Fruit fly (Drosophila melanogaster) whole organism, prepupa: ENCODE measurements around the gene c12.1.

ENCODE experiments used
- CG10631 ChIP-seq: fragments of 200-800 bp; sonication (Bioruptor generic); optimal IDR thresholded peaks from 2 replicates; lab custom pipeline; 2016; ENCODE audit warnings: missing biosample characterization, missing genetic modification characterization
- CG10669 ChIP-seq: fragments of 200-800 bp; sonication (Bioruptor generic); optimal IDR thresholded peaks from 3 replicates; lab custom pipeline; 2018; ENCODE audit warnings: missing biosample characterization, mild to moderate bottlenecking, missing genetic modification characterization, moderate library complexity
- CG11294 ChIP-seq: fragments of 200-800 bp; sonication (Bioruptor generic); IDR thresholded peaks from 2 replicates; pipeline ENCODE4 v1.3.6; 2022; ENCODE audit warnings: missing biosample characterization, missing genetic modification characterization
- CG11902 ChIP-seq: fragments of 200-800 bp; sonication (Bioruptor generic); optimal IDR thresholded peaks from 3 replicates; lab custom pipeline; 2016; ENCODE audit warnings: missing biosample characterization, missing genetic modification characterization
- CG15336 ChIP-seq: fragments of 200-800 bp; sonication (Bioruptor generic); IDR thresholded peaks from 2 replicates; pipeline ENCODE4 v1.3.6; 2022; ENCODE audit warnings: missing biosample characterization, missing genetic modification characterization
- CG16779 ChIP-seq: fragments of 200-800 bp; sonication (Bioruptor generic); optimal IDR thresholded peaks from 3 replicates; lab custom pipeline; 2017; ENCODE audit warnings: missing biosample characterization, mild to moderate bottlenecking, missing genetic modification characterization
- CG3032 ChIP-seq: fragments of 200-800 bp; optimal IDR thresholded peaks from 2 replicates; lab custom pipeline; 2019; ENCODE audit warnings: missing biosample characterization, mild to moderate bottlenecking, missing genetic modification characterization, moderate library complexity
- CG31627 ChIP-seq: fragments of 200-800 bp; sonication (Bioruptor generic); optimal IDR thresholded peaks from 3 replicates; lab custom pipeline; 2016; ENCODE audit warnings: missing biosample characterization, missing genetic modification characterization
- CG32006 ChIP-seq: fragments of 200-800 bp; sonication (Bioruptor generic); optimal IDR thresholded peaks from 3 replicates; lab custom pipeline; 2017; ENCODE audit warnings: missing biosample characterization, mild to moderate bottlenecking, missing genetic modification characterization
- CG34406 ChIP-seq: fragments of 200-800 bp; sonication (Bioruptor generic); optimal IDR thresholded peaks from 3 replicates; lab custom pipeline; 2016; ENCODE audit warnings: missing biosample characterization, missing genetic modification characterization
- CG3919 ChIP-seq: fragments of 200-800 bp; sonication (Bioruptor generic); optimal IDR thresholded peaks from 3 replicates; lab custom pipeline; 2016; ENCODE audit warnings: missing biosample characterization, missing genetic modification characterization
- CG4318 ChIP-seq: fragments of 200-800 bp; sonication (Bioruptor generic); optimal IDR thresholded peaks from 3 replicates; lab custom pipeline; 2017; ENCODE audit warnings: missing biosample characterization, mild to moderate bottlenecking, missing genetic modification characterization
- CG6163 ChIP-seq: fragments of 200-800 bp; sonication (Bioruptor generic); IDR thresholded peaks from 3 replicates; pipeline ENCODE4 v1.3.6; 2022; ENCODE audit warnings: missing biosample characterization, missing genetic modification characterization
- CG6854 ChIP-seq: fragments of 200-800 bp; sonication (Bioruptor generic); optimal IDR thresholded peaks from 2 replicates; lab custom pipeline; 2017; ENCODE audit warnings: missing biosample characterization, mild to moderate bottlenecking, missing genetic modification characterization
- CG7368 ChIP-seq: fragments of 200-800 bp; sonication (Bioruptor generic); optimal IDR thresholded peaks from 3 replicates; lab custom pipeline; 2016; ENCODE audit warnings: missing biosample characterization, missing genetic modification characterization
- CG8119 ChIP-seq: fragments of 200-800 bp; sonication (Bioruptor generic); IDR thresholded peaks from 3 replicates; pipeline ENCODE4 v1.3.6; 2022; ENCODE audit warnings: missing biosample characterization, missing genetic modification characterization
- CG8632 ChIP-seq: fragments of 200-800 bp; sonication (Bioruptor generic); optimal IDR thresholded peaks from 3 replicates; lab custom pipeline; 2016; ENCODE audit warnings: missing biosample characterization, missing genetic modification characterization
- Eip78C ChIP-seq: fragments of 200-800 bp; sonication (Bioruptor generic); peaks from one replicate; lab custom pipeline; 2016; ENCODE audit warnings: missing biosample characterization, missing genetic modification characterization
- Ets96B ChIP-seq: fragments of 200-800 bp; optimal IDR thresholded peaks from 2 replicates; lab custom pipeline; 2019; ENCODE audit warnings: missing biosample characterization, mild to moderate bottlenecking, missing genetic modification characterization, moderate library complexity
- Hr39 ChIP-seq: fragments of 200-800 bp; sonication (Bioruptor generic); optimal IDR thresholded peaks from 2 replicates; lab custom pipeline; 2016; ENCODE audit warnings: missing biosample characterization, missing genetic modification characterization
- Lpt ChIP-seq: fragments of 200-800 bp; sonication (Bioruptor generic); optimal IDR thresholded peaks from 3 replicates; lab custom pipeline; 2016; ENCODE audit warnings: missing biosample characterization, missing genetic modification characterization
- Met ChIP-seq: fragments of 200-800 bp; sonication (Bioruptor generic); optimal IDR thresholded peaks from 3 replicates; lab custom pipeline; 2016; ENCODE audit warnings: missing biosample characterization, missing genetic modification characterization
- Sox102F ChIP-seq: fragments of 200-800 bp; sonication (Bioruptor generic); optimal IDR thresholded peaks from 2 replicates; lab custom pipeline; 2016; ENCODE audit warnings: missing biosample characterization, mild to moderate bottlenecking, missing genetic modification characterization
- achi ChIP-seq: fragments of 200-800 bp; sonication (Bioruptor generic); optimal IDR thresholded peaks from 3 replicates; lab custom pipeline; 2016; ENCODE audit warnings: missing biosample characterization, missing genetic modification characterization
- acj6 ChIP-seq: fragments of 200-800 bp; sonication (Bioruptor generic); optimal IDR thresholded peaks from 3 replicates; lab custom pipeline; 2016; ENCODE audit warnings: missing biosample characterization, missing genetic modification characterization
- cyc ChIP-seq: fragments of 200-800 bp; sonication (Bioruptor generic); optimal IDR thresholded peaks from 3 replicates; lab custom pipeline; 2016; ENCODE audit warnings: missing biosample characterization, missing genetic modification characterization
- dac ChIP-seq: fragments of 200-800 bp; sonication (Bioruptor generic); optimal IDR thresholded peaks from 2 replicates; lab custom pipeline; 2017; ENCODE audit warnings: missing biosample characterization, mild to moderate bottlenecking, missing genetic modification characterization
- eg ChIP-seq: fragments of 200-800 bp; sonication (Bioruptor generic); IDR thresholded peaks from 3 replicates; pipeline ENCODE4 v1.3.6; 2022; ENCODE audit warnings: missing biosample characterization, missing genetic modification characterization
- esn ChIP-seq: fragments of 200-800 bp; sonication (Bioruptor generic); optimal IDR thresholded peaks from 2 replicates; lab custom pipeline; 2016; ENCODE audit warnings: missing biosample characterization, mild to moderate bottlenecking, missing genetic modification characterization, moderate library complexity
- fd59A ChIP-seq: fragments of 200-800 bp; sonication (Bioruptor generic); optimal IDR thresholded peaks from 2 replicates; lab custom pipeline; 2017; ENCODE audit warnings: missing biosample characterization, mild to moderate bottlenecking, missing genetic modification characterization, missing genetic modification reagents
- fkh ChIP-seq: fragments of 200-800 bp; sonication (Bioruptor generic); optimal IDR thresholded peaks from 3 replicates; lab custom pipeline; 2017; ENCODE audit warnings: missing biosample characterization, mild to moderate bottlenecking, missing genetic modification characterization, moderate library complexity
- lz ChIP-seq: fragments of 200-800 bp; sonication (Bioruptor generic); optimal IDR thresholded peaks from 3 replicates; lab custom pipeline; 2016; ENCODE audit warnings: missing biosample characterization, missing genetic modification characterization
- net ChIP-seq: fragments of 200-800 bp; sonication (Bioruptor generic); optimal IDR thresholded peaks from 3 replicates; lab custom pipeline; 2016; ENCODE audit warnings: missing biosample characterization, missing genetic modification characterization
- ss ChIP-seq, 2 experiments: fragments of 200-800 bp; sonication (Bioruptor generic); optimal IDR thresholded peaks; 2 replicates in 1 of 2; 3 replicates in 1 of 2; lab custom pipeline; 2017 to 2018; ENCODE audit warnings: mild to moderate bottlenecking in 2 of 2, missing biosample characterization in 2 of 2, missing genetic modification characterization in 2 of 2, moderate library complexity in 1 of 2
- svp ChIP-seq: fragments of 200-800 bp; sonication (Bioruptor generic); peaks from one replicate; lab custom pipeline; 2016; ENCODE audit warnings: missing biosample characterization, missing genetic modification characterization
- topi ChIP-seq: fragments of 200-800 bp; sonication (Bioruptor generic); optimal IDR thresholded peaks from 3 replicates; lab custom pipeline; 2016; ENCODE audit warnings: missing biosample characterization, missing genetic modification characterization

Gene c12.1

DNA sequence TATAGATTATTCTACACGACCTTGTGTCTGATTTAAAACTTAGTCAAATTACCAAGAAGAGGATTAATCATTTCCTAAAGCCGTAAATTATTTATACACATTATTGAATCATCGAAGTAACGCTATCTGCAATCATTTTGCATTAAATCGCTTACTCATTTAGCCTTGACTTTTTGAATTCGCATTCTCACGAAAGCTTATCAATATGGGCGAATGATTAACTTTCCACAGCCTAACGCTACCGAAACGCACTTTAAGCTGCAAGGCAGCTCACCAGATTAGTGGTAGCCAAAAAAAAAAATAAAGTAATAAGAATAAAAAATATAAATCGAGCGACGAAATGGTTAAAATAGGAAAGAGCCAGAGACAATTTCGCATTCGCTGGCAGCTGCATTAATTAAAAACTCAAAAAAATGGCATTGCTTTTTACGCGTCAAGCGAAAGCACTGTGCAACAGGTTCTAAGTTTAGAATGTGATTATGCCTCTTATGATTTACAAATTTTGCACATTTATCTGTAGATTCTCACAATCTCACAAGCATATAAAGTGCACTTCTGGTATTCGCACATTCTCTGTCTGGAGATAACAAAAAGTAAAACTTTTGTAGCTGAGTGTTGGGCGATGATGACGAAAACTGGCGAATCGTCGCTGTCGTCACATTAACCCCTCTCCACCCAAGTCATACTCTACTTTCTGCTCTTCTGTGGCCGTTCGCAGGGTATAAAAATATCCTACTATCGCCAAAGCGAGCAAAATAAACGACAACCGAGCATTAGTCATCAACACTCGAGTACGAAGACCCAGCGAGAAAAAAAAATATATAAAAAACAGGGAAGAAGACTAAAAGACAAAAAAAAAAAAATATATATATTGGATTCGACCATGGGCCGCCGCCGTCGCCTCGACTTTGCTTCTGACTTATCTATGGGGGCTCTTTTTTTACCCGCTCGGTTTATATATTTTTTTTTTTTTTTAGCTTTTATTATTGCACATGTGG, 24.8 kb upstream of the c12.1 start (continued):
- TF ChIP-seq Sox102F (GFP tag; lab: Kevin White, UChicago) (peak; percentile 93), CG16779 (peak; percentile 65), CG10631 (GFP tag; lab: Kevin White, UChicago) (peak; percentile 84), Eip78C (GFP tag; lab: Kevin White, UChicago) (peak; percentile 97), Ets96B (tag; lab: Kevin White, UChicago) (peak; percentile 87), CG6163 (GFP tag; lab: Robert Waterston, UW) (peak; percentile 96), CG7368 (GFP tag; lab: Kevin White, UChicago) (peak; percentile 95), svp (GFP tag; lab: Kevin White, UChicago) (peak; percentile 92), dac (GFP tag; lab: Kevin White, UChicago) (peak; percentile 76), achi (GFP tag; lab: Kevin White, UChicago) (peak; percentile 89), CG8632 (peak; percentile 86), eg (peak; percentile 32; the same call in 1 of the 3 replicates), Lpt (peak; percentile 61), CG34406 (GFP tag; lab: Kevin White, UChicago) (peak; percentile 88), acj6 (GFP tag; lab: Kevin White, UChicago) (peak; percentile 92), net (peak; percentile 84), cyc (GFP tag; lab: Kevin White, UChicago) (peak; percentile 96), CG31627 (peak; percentile 95), topi (GFP tag; lab: Kevin White, UChicago) (peak; percentile 95), ss (GFP tag; optimal IDR thresholded peaks at IDR 0.05; lab: Kevin White, UChicago) (peak; percentile 87 to 90)

DNA sequence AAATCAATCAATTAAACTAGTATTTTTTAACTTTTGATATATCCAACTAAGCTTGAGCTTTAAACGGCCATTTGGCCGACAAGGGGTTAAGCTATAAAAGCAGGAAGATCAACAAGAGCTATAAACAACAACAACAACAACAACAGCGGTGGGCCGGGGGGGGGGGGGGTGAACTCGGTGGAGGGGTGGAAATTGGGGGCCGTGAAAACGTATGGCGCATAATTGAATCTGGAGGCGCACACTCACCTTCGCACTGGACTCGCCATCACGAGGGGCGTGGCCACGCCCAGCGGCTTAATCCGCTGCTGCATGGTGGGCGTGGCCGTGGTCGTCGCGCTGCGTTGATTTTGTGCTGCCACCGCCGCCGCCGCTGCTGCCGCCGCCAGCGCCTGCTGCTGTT, 13.2 kb upstream of the c12.1 start:
- TF ChIP-seq CG8119 (0 out of 3 replicates have a peak, but pooled peaks have one; percentile 25), cyc (GFP tag; lab: Kevin White, UChicago) (no peak), CG32006 (GFP tag; lab: Kevin White, UChicago) (peak; percentile 55)

DNA sequence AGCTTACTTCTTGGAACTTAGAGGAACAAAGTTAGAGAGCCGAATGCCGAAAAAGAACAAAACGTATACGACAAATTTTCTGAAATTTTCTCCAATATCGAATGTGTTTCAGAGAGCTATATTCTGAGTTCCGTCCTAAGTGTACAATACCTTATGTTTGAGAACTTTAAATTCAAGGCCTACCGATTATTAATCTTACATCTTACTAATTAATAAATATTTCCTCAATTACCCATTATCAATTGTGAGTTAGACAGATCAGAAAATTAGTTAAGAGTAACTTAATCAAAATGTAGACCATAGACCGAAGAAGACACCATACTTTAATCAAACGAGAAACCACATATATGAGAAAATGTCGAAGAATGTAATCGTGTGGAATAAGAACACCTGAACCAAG, 11.4 kb upstream of the c12.1 start, which contains the start of gene CG34450:
Gene CG34450 (minus strand): TSS at position 101 of the 400 bp plus-strand sequence.
- TF ChIP-seq CG6854 (GFP tag; lab: Kevin White, UChicago) (no peak), Met (GFP tag; lab: Kevin White, UChicago) (no peak), esn (GFP tag; lab: Kevin White, UChicago) (no peak), Hr39 (GFP tag; lab: Kevin White, UChicago) (no peak), CG15336 (GFP tag; lab: Robert Waterston, UW) (no peak), dac (GFP tag; lab: Kevin White, UChicago) (no peak), CG6163 (GFP tag; lab: Robert Waterston, UW) (no peak), CG10631 (GFP tag; lab: Kevin White, UChicago) (no peak), net (no peak), lz (GFP tag; lab: Kevin White, UChicago) (no peak), CG3919 (GFP tag; lab: Kevin White, UChicago) (no peak), CG11902 (GFP tag; lab: Kevin White, UChicago) (no peak), fkh (GFP tag; lab: Kevin White, UChicago) (no peak), CG32006 (GFP tag; lab: Kevin White, UChicago) (no peak), fd59A (GFP tag; lab: Kevin White, UChicago) (no peak), CG3032 (tag; lab: Kevin White, UChicago) (no peak), CG10669 (GFP tag; lab: Kevin White, UChicago) (no peak), CG11294 (GFP tag; lab: Robert Waterston, UW) (no peak), CG4318 (GFP tag; lab: Kevin White, UChicago) (no peak), ss (GFP tag; optimal IDR thresholded peaks at IDR 0.05; lab: Kevin White, UChicago) (no peak)
